Worm (Caenorhabditis elegans) whole organism, late embryonic: ENCODE results near the gene dlat-2.

ENCODE experiments used
- C38D4.7 ChIP-seq: fragments of 200-800 bp; sonication (Bioruptor generic); optimal IDR thresholded peaks from 2 replicates; lab custom pipeline; 2018; ENCODE audit warnings: mild to moderate bottlenecking, missing genetic modification characterization, moderate library complexity, missing compliant biosample characterization
- F13H6.1 ChIP-seq: sonication (generic microtip); optimal IDR thresholded peaks from 2 replicates; lab custom pipeline; 2016; ENCODE audit warnings: missing genetic modification characterization, missing compliant biosample characterization
- K09A11.1 ChIP-seq: sonication (generic microtip); optimal IDR thresholded peaks from 2 replicates; lab custom pipeline; 2017; ENCODE audit warnings: antibody characterized with exemption, mild to moderate bottlenecking, missing genetic modification characterization, missing compliant biosample characterization; ENCODE audit not compliant: insufficient read depth
- Y22D7AL.16 ChIP-seq: sonication (generic microtip); optimal IDR thresholded peaks from 2 replicates; lab custom pipeline; 2016; ENCODE audit warnings: missing genetic modification characterization, missing compliant biosample characterization
- ahr-1 ChIP-seq: sonication (generic microtip); optimal IDR thresholded peaks from 2 replicates; lab custom pipeline; 2016; ENCODE audit warnings: missing genetic modification characterization, missing compliant biosample characterization
- ama-1 ChIP-seq: fragments of 150-350 bp; optimal IDR thresholded peaks from 2 replicates; lab custom pipeline; 2014
- ceh-18 ChIP-seq: sonication (generic microtip); optimal IDR thresholded peaks from 2 replicates; lab custom pipeline; 2016; ENCODE audit warnings: missing genetic modification characterization, missing compliant biosample characterization
- ceh-19 ChIP-seq: fragments of 200-800 bp; sonication (Bioruptor generic); optimal IDR thresholded peaks from 2 replicates; lab custom pipeline; 2018; ENCODE audit warnings: mild to moderate bottlenecking, missing genetic modification characterization, missing compliant biosample characterization
- ceh-2 ChIP-seq: sonication (generic microtip); optimal IDR thresholded peaks from 2 replicates; lab custom pipeline; 2016; ENCODE audit warnings: missing genotype, missing genetic modification characterization, missing compliant biosample characterization
- ceh-30 ChIP-seq: fragments of 150-350 bp; optimal IDR thresholded peaks from 2 replicates; lab custom pipeline; 2014; ENCODE audit warnings: missing biosample characterization, missing genetic modification characterization
- ceh-31 ChIP-seq: sonication (generic microtip); optimal IDR thresholded peaks from 2 replicates; lab custom pipeline; 2016; ENCODE audit warnings: missing genetic modification characterization, missing compliant biosample characterization
- ceh-34 ChIP-seq: sonication (generic microtip); optimal IDR thresholded peaks from 2 replicates; lab custom pipeline; 2016; ENCODE audit warnings: mild to moderate bottlenecking, missing genetic modification characterization, missing compliant biosample characterization
- che-1 ChIP-seq: sonication (generic microtip); optimal IDR thresholded peaks from 2 replicates; lab custom pipeline; 2016; ENCODE audit warnings: mild to moderate bottlenecking, missing genetic modification characterization, missing compliant biosample characterization
- dmd-4 ChIP-seq: sonication (generic microtip); optimal IDR thresholded peaks from 2 replicates; lab custom pipeline; 2016; ENCODE audit warnings: borderline replicate concordance, missing genetic modification characterization, missing compliant biosample characterization
- dve-1 ChIP-seq: sonication (generic microtip); optimal IDR thresholded peaks from 2 replicates; lab custom pipeline; 2017; ENCODE audit warnings: antibody characterized with exemption, mild to moderate bottlenecking, missing genetic modification characterization, missing compliant biosample characterization
- elt-4 ChIP-seq: sonication (generic microtip); optimal IDR thresholded peaks from 2 replicates; lab custom pipeline; 2016; ENCODE audit warnings: missing genetic modification characterization, missing compliant biosample characterization
- eyg-1 ChIP-seq: sonication (generic microtip); optimal IDR thresholded peaks from 2 replicates; lab custom pipeline; 2016; ENCODE audit warnings: missing genotype, missing genetic modification characterization, missing compliant biosample characterization
- fkh-6 ChIP-seq: sonication (generic microtip); optimal IDR thresholded peaks from 2 replicates; lab custom pipeline; 2016; ENCODE audit warnings: missing genetic modification characterization, missing compliant biosample characterization
- gmeb-2 ChIP-seq: sonication (generic microtip); optimal IDR thresholded peaks from 2 replicates; lab custom pipeline; 2016; ENCODE audit warnings: missing genetic modification characterization, inconsistent platforms, missing compliant biosample characterization
- hlh-30 ChIP-seq: sonication (generic microtip); optimal IDR thresholded peaks from 2 replicates; lab custom pipeline; 2017; ENCODE audit warnings: antibody characterized with exemption, missing genetic modification characterization, missing compliant biosample characterization; ENCODE audit not compliant: insufficient read depth
- hlh-8 ChIP-seq: sonication (generic microtip); optimal IDR thresholded peaks from 2 replicates; lab custom pipeline; 2016; ENCODE audit warnings: missing genotype, missing genetic modification characterization, missing compliant biosample characterization
- lim-6 ChIP-seq: sonication (generic microtip); optimal IDR thresholded peaks from 2 replicates; lab custom pipeline; 2016; ENCODE audit warnings: missing genetic modification characterization, missing compliant biosample characterization
- mec-3 ChIP-seq: sonication (generic microtip); optimal IDR thresholded peaks from 2 replicates; lab custom pipeline; 2016; ENCODE audit warnings: borderline replicate concordance, missing genetic modification characterization, missing compliant biosample characterization
- nhr-11 ChIP-seq: fragments of 150-350 bp; optimal IDR thresholded peaks from 2 replicates; lab custom pipeline; 2014; ENCODE audit warnings: missing biosample characterization, missing genetic modification characterization
- nhr-232 ChIP-seq: sonication (generic microtip); optimal IDR thresholded peaks from 2 replicates; lab custom pipeline; 2016; ENCODE audit warnings: missing genetic modification characterization, missing compliant biosample characterization
- pag-3 ChIP-seq: sonication (generic microtip); optimal IDR thresholded peaks from 2 replicates; lab custom pipeline; 2016; ENCODE audit warnings: missing compliant biosample characterization, missing genetic modification characterization, borderline replicate concordance
- pat-9 ChIP-seq: fragments of 200-800 bp; sonication (Bioruptor generic); optimal IDR thresholded peaks from 2 replicates; lab custom pipeline; 2018; ENCODE audit warnings: mild to moderate bottlenecking, missing genetic modification characterization, moderate library complexity, missing compliant biosample characterization
- pax-1 ChIP-seq: fragments of 150-350 bp; optimal IDR thresholded peaks from 2 replicates; lab custom pipeline; 2014; ENCODE audit warnings: missing biosample characterization, missing genetic modification characterization
- pha-2 ChIP-seq: sonication (generic microtip); optimal IDR thresholded peaks from 2 replicates; lab custom pipeline; 2017; ENCODE audit warnings: mild to moderate bottlenecking, missing genetic modification characterization, missing compliant biosample characterization
- pha-4 ChIP-seq: fragments of 150-350 bp; optimal IDR thresholded peaks from 2 replicates; lab custom pipeline; 2018; ENCODE audit warnings: missing biosample characterization, missing genetic modification reagents, missing genetic modification characterization
- rnt-1 ChIP-seq: sonication (generic microtip); optimal IDR thresholded peaks from 2 replicates; lab custom pipeline; 2016; ENCODE audit warnings: missing genetic modification characterization, missing compliant biosample characterization
- sdc-2 ChIP-seq: sonication (generic microtip); optimal IDR thresholded peaks from 2 replicates; lab custom pipeline; 2016; ENCODE audit warnings: missing genotype, missing genetic modification characterization, missing compliant biosample characterization
- sox-2 ChIP-seq: fragments of 200-800 bp; sonication (Bioruptor generic); IDR thresholded peaks from 2 replicates; pipeline ENCODE4 v1.3.6; 2022; ENCODE audit warnings: missing genetic modification reagents, missing genetic modification characterization, missing compliant biosample characterization
- sox-4 ChIP-seq: sonication (generic microtip); optimal IDR thresholded peaks from 2 replicates; lab custom pipeline; 2017; ENCODE audit warnings: mild to moderate bottlenecking, missing genetic modification characterization, inconsistent platforms, missing compliant biosample characterization
- syd-9 ChIP-seq: sonication (generic microtip); optimal IDR thresholded peaks from 2 replicates; lab custom pipeline; 2016; ENCODE audit warnings: mild to moderate bottlenecking, missing genetic modification characterization, moderate library complexity, missing compliant biosample characterization
- tbx-2 ChIP-seq: sonication (generic microtip); optimal IDR thresholded peaks from 2 replicates; lab custom pipeline; 2016; ENCODE audit warnings: missing genetic modification characterization, missing compliant biosample characterization
- unc-3 ChIP-seq, 2 experiments: fragments of 200-800 bp in 1 of 2; sonication (Bioruptor generic) in 1 of 2; sonication (generic microtip) in 1 of 2; conservative IDR thresholded peaks in 1 of 2; optimal IDR thresholded peaks in 1 of 2; 2 replicates each; pipeline versions ENCODE4 v1.3.6 to Lab custom; 2016 to 2022; ENCODE audit warnings: missing compliant biosample characterization in 2 of 2, missing genetic modification characterization in 2 of 2, missing genetic modification reagents in 1 of 2
- zip-5 ChIP-seq: sonication (generic microtip); optimal IDR thresholded peaks from 2 replicates; lab custom pipeline; 2016; ENCODE audit warnings: missing genetic modification characterization, missing compliant biosample characterization

dlat-2 gene

ce11 chrIV:17413343-17413742, 32.9 kb downstream of the dlat-2 start:
- no peak for TF ChIP-seq pat-9 (tag; lab: Kevin White, UChicago)
- TF ChIP-seq pha-4 (tag; lab: Kevin White, UChicago), result no peak
- no peak for TF ChIP-seq syd-9 (tag; lab: Kevin White, UChicago)
- no peak for TF ChIP-seq hlh-30 (tag; lab: Kevin White, UChicago)
- TF ChIP-seq elt-4 (tag; lab: Kevin White, UChicago), result no peak
- no peak for TF ChIP-seq ceh-19 (GFP tag; lab: Kevin White, UChicago)
- no peak for TF ChIP-seq ceh-34 (tag; lab: Kevin White, UChicago)
- no peak for TF ChIP-seq pag-3 (tag; lab: Kevin White, UChicago)
- no peak for TF ChIP-seq che-1 (tag; lab: Kevin White, UChicago)
- TF ChIP-seq dmd-4 (tag; lab: Kevin White, UChicago), result no peak
- no peak for TF ChIP-seq ceh-18 (tag; lab: Kevin White, UChicago)
- no peak for TF ChIP-seq F13H6.1 (tag; lab: Kevin White, UChicago)
- TF ChIP-seq sdc-2 (tag; lab: Kevin White, UChicago), result no peak
- no peak for TF ChIP-seq tbx-2 (tag; lab: Kevin White, UChicago)
- TF ChIP-seq ceh-31, result no peak
- TF ChIP-seq pax-1, result no peak

ce11 chrIV:17417723-17418122, 37.3 kb downstream of the dlat-2 start, which contains the start of gene npr-26:
npr-26 (minus strand) TSS chrIV:17417823.
- TF ChIP-seq lim-6 (tag; lab: Kevin White, UChicago) (no peak), pha-2 (no peak), hlh-8 (tag; lab: Kevin White, UChicago) (no peak), rnt-1 (no peak), dve-1 (tag; lab: Kevin White, UChicago) (no peak), sdc-2 (tag; lab: Kevin White, UChicago) (no peak), ceh-31 (no peak), nhr-11 (no peak)

- TF ChIP-seq sox-4 (tag; lab: Kevin White, UChicago) (no peak), fkh-6 (no peak), zip-5 (tag; lab: Kevin White, UChicago) (no peak), gmeb-2 (no peak), K09A11.1 (tag; lab: Kevin White, UChicago) (no peak)
Observed at ce11 chrIV:17426970-17427369, 46.5 kb downstream of the dlat-2 start.

- TF ChIP-seq K09A11.1 (tag; lab: Kevin White, UChicago) (no peak), ceh-2 (tag; lab: Kevin White, UChicago) (no peak), Y22D7AL.16 (no peak), ceh-30 (tag; lab: Kevin White, UChicago) (no peak), sox-2 (GFP tag; lab: Robert Waterston, UW) (no peak), dve-1 (tag; lab: Kevin White, UChicago) (no peak), pat-9 (tag; lab: Kevin White, UChicago) (no peak), ceh-34 (tag; lab: Kevin White, UChicago) (no peak), mec-3 (tag; lab: Kevin White, UChicago) (no peak), ama-1 (lab: Kevin White, UChicago) (no peak), F13H6.1 (tag; lab: Kevin White, UChicago) (no peak), hlh-8 (tag; lab: Kevin White, UChicago) (no peak)
Observed at ce11 chrIV:17427423-17427822, 47.0 kb downstream of the dlat-2 start, which contains the start of gene C06A12.3. C06A12.3 (plus strand) TSS chrIV:17427723.

- TF ChIP-seq sox-2 (GFP tag; lab: Robert Waterston, UW) (no peak), ahr-1 (tag; lab: Kevin White, UChicago) (no peak), eyg-1 (tag; lab: Kevin White, UChicago) (no peak), unc-3 (GFP tag; conservative IDR thresholded peaks at IDR 0.05; lab: Robert Waterston, UW) (no peak), unc-3 (tag; optimal IDR thresholded peaks at IDR 0.05; lab: Kevin White, UChicago) (no peak), pag-3 (tag; lab: Kevin White, UChicago) (no peak), sox-4 (tag; lab: Kevin White, UChicago) (no peak), nhr-232 (no peak), pat-9 (tag; lab: Kevin White, UChicago) (no peak), elt-4 (tag; lab: Kevin White, UChicago) (no peak), pha-2 (no peak), C38D4.7 (no peak)
Observed at ce11 chrIV:17431287-17431686, 50.9 kb downstream of the dlat-2 start, which contains the start of gene lact-6. lact-6 (minus strand) TSS chrIV:17431387.
